Fruit fly (Drosophila melanogaster) whole organism, adult: ENCODE measurements around the gene Pcyt2.
A peak's percentile ranks its signal among the peaks of the same experiment; 100 is the strongest.

Experiments
- CG11617 ChIP-seq: fragments of 200-800 bp; sonication (Bioruptor generic); optimal IDR thresholded peaks from 2 replicates; lab custom pipeline; 2017; ENCODE audit warnings: mild to moderate bottlenecking, missing biosample characterization, missing genetic modification reagents, missing genetic modification characterization
- CG14711 ChIP-seq: fragments of 200-800 bp; sonication (Bioruptor generic); optimal IDR thresholded peaks from 2 replicates; lab custom pipeline; 2018; ENCODE audit warnings: missing biosample characterization, mild to moderate bottlenecking, missing genetic modification characterization, moderate library complexity
- CG1620 ChIP-seq: fragments of 200-800 bp; sonication (Bioruptor generic); optimal IDR thresholded peaks from 2 replicates; lab custom pipeline; 2016; ENCODE audit warnings: missing biosample characterization, missing genetic modification characterization
- CG33017 ChIP-seq: fragments of 200-800 bp; sonication (Bioruptor generic); optimal IDR thresholded peaks from 2 replicates; lab custom pipeline; 2018; ENCODE audit warnings: missing biosample characterization, mild to moderate bottlenecking, missing genetic modification characterization, moderate library complexity
- CG7045 ChIP-seq: fragments of 200-800 bp; sonication (Bioruptor generic); optimal IDR thresholded peaks from 2 replicates; lab custom pipeline; 2017; ENCODE audit warnings: missing biosample characterization, mild to moderate bottlenecking, missing genetic modification characterization
- Clk ChIP-seq: fragments of 200-800 bp; sonication (Bioruptor generic); optimal IDR thresholded peaks from 2 replicates; lab custom pipeline; 2017; ENCODE audit warnings: missing biosample characterization, missing genetic modification characterization
- Crg-1 ChIP-seq: fragments of 200-800 bp; sonication (Bioruptor generic); optimal IDR thresholded peaks from 2 replicates; lab custom pipeline; 2016; ENCODE audit warnings: missing biosample characterization, missing genetic modification characterization
- bab1 ChIP-seq: fragments of 200-800 bp; sonication (Bioruptor generic); optimal IDR thresholded peaks from 3 replicates; lab custom pipeline; 2019; ENCODE audit warnings: missing biosample characterization, mild to moderate bottlenecking, missing genetic modification characterization, moderate library complexity
- cic ChIP-seq: fragments of 200-800 bp; sonication (Bioruptor generic); optimal IDR thresholded peaks from 2 replicates; lab custom pipeline; 2017; ENCODE audit warnings: missing biosample characterization, mild to moderate bottlenecking, missing genetic modification characterization, moderate library complexity
- cnc ChIP-seq, 2 experiments: fragments of >200 bp; optimal IDR thresholded peaks; 2 replicates each; lab custom pipeline; 2017
- kay ChIP-seq: fragments of 200-800 bp; sonication (Bioruptor generic); peaks from one replicate; lab custom pipeline; 2016; ENCODE audit warnings: missing biosample characterization, missing genetic modification characterization, borderline replicate concordance
- pad ChIP-seq: fragments of 200-800 bp; sonication (Bioruptor generic); optimal IDR thresholded peaks from 3 replicates; lab custom pipeline; 2017; ENCODE audit warnings: missing biosample characterization, missing genetic modification characterization, mild to moderate bottlenecking, moderate library complexity, missing genetic modification reagents

DNA sequence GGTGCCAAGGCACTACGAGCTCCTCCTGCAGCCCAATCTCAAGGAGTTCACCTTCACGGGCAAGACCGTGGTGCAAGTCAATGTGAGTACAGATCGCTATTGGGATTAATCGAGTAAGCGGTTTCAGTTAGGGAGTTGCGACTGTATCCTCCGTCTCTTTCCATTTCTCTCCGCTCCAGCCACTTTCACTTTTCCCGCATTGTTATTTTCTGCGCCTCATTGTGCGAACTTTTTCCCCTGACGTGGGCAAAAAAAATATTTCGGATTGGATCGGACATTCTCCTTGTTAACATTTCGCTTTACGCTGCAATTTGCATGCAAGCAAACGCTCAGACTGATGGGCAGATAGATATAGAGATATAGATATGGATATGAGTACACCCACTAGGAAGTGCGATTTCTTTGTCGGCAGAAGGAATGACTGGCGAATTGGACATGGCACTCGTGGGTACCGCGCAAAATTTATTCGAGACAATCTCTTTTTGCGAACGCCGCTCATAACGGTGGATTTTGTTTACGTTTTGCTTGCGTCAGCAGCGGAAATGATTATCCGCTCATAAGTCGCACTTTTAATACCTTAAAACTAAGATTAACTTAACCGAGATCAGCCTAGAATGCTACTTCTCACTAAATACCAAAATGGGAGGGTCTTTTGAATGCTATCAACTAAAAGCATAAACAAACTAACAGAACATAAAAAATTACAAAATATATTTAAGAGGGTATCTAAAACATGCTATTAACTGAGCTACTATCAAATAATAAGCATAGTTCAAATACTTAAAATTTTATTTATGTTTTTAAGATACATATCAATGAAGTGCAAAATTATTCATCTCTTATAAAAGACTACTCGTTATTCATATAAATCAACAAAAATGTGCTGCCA lies 34.3 kb upstream of the Pcyt2 start:
- TF ChIP-seq kay (GFP tag; lab: Kevin White, UChicago), result no peak
- no peak for TF ChIP-seq CG14711 (tag; lab: Kevin White, UChicago)
- TF ChIP-seq CG11617 (GFP tag; lab: Kevin White, UChicago), result no peak
- TF ChIP-seq CG1620, result no peak
- no peak for TF ChIP-seq Crg-1 (GFP tag; lab: Kevin White, UChicago)
- TF ChIP-seq pad, result no peak
- TF ChIP-seq bab1, result peak; percentile 58
- TF ChIP-seq CG33017, result no peak
- no peak for TF ChIP-seq cnc (optimal IDR thresholded peaks at IDR 0.05; lab: Kevin White, UChicago)
- no peak for TF ChIP-seq CG7045 (GFP tag; lab: Kevin White, UChicago)
- TF ChIP-seq Clk (GFP tag; lab: Kevin White, UChicago), result no peak
- TF ChIP-seq cic, result no peak
